Fruit fly (Drosophila melanogaster) whole organism, pupa: Measurements from ENCODE around the gene CG10598.

Experiments
- CG10348 ChIP-seq: fragments of 200-800 bp; sonication (Bioruptor generic); IDR thresholded peaks from 2 replicates; pipeline ENCODE4 v1.3.6; 2022; ENCODE audit warnings: missing biosample characterization, missing genetic modification characterization
- CG12605 ChIP-seq: fragments of 200-800 bp; sonication (Bioruptor generic); IDR thresholded peaks from 2 replicates; pipeline ENCODE4 v1.3.6; 2022; ENCODE audit warnings: missing biosample characterization, missing genetic modification characterization
- CG13204 ChIP-seq: fragments of 200-800 bp; sonication (Bioruptor generic); optimal IDR thresholded peaks from 2 replicates; lab custom pipeline; 2018; ENCODE audit warnings: missing biosample characterization, mild to moderate bottlenecking, missing genetic modification characterization, moderate library complexity
- CG14655 ChIP-seq: fragments of 200-800 bp; sonication (Bioruptor generic); optimal IDR thresholded peaks from 3 replicates; lab custom pipeline; 2017; ENCODE audit warnings: mild to moderate bottlenecking, missing biosample characterization, missing genetic modification reagents, missing genetic modification characterization
- CG15710 ChIP-seq: fragments of 200-800 bp; sonication (Bioruptor generic); optimal IDR thresholded peaks from 2 replicates; lab custom pipeline; 2018; ENCODE audit warnings: missing biosample characterization, mild to moderate bottlenecking, missing genetic modification characterization, moderate library complexity
- CG17806 ChIP-seq: fragments of 200-800 bp; sonication (Bioruptor generic); optimal IDR thresholded peaks from 2 replicates; lab custom pipeline; 2018; ENCODE audit warnings: missing biosample characterization, mild to moderate bottlenecking, missing genetic modification characterization, moderate library complexity
- CG32121 ChIP-seq: fragments of 200-800 bp; sonication (Bioruptor generic); IDR thresholded peaks from 2 replicates; pipeline ENCODE4 v1.3.6; 2022; ENCODE audit warnings: missing biosample characterization, missing genetic modification characterization
- CG34367 ChIP-seq: fragments of 200-800 bp; sonication (Bioruptor generic); optimal IDR thresholded peaks from 2 replicates; lab custom pipeline; 2018; ENCODE audit warnings: missing biosample characterization, mild to moderate bottlenecking, missing genetic modification characterization
- CG4496 ChIP-seq: fragments of 200-800 bp; sonication (Bioruptor generic); IDR thresholded peaks from 3 replicates; pipeline ENCODE4 v1.3.6; 2022; ENCODE audit warnings: missing biosample characterization, missing genetic modification characterization
- CG8159 ChIP-seq: fragments of 200-800 bp; sonication (Bioruptor generic); optimal IDR thresholded peaks from 3 replicates; lab custom pipeline; 2018; ENCODE audit warnings: missing biosample characterization, mild to moderate bottlenecking, missing genetic modification characterization, moderate library complexity
- CG8301 ChIP-seq: fragments of 200-800 bp; sonication (Bioruptor generic); optimal IDR thresholded peaks from 2 replicates; lab custom pipeline; 2018; ENCODE audit warnings: missing biosample characterization, mild to moderate bottlenecking, missing genetic modification characterization
- CG9948 ChIP-seq: fragments of 200-800 bp; sonication (Bioruptor generic); optimal IDR thresholded peaks from 2 replicates; lab custom pipeline; 2018; ENCODE audit warnings: missing biosample characterization, mild to moderate bottlenecking, missing genetic modification characterization, moderate library complexity
- D1 ChIP-seq: fragments of 200-800 bp; sonication (Bioruptor generic); optimal IDR thresholded peaks from 2 replicates; lab custom pipeline; 2018; ENCODE audit warnings: missing biosample characterization, mild to moderate bottlenecking, missing genetic modification characterization, moderate library complexity
- EcR ChIP-seq: fragments of 200-800 bp; sonication (Bioruptor generic); optimal IDR thresholded peaks from 3 replicates; lab custom pipeline; 2019; ENCODE audit warnings: missing biosample characterization, missing genetic modification characterization, mild to moderate bottlenecking, moderate library complexity, missing genetic modification reagents
- Ets98B ChIP-seq: fragments of 200-800 bp; sonication (Bioruptor generic); IDR thresholded peaks from 2 replicates; pipeline ENCODE4 v1.3.6; 2022; ENCODE audit warnings: missing biosample characterization, missing genetic modification characterization
- Pif1A ChIP-seq: fragments of 200-800 bp; sonication (Bioruptor generic); optimal IDR thresholded peaks from 3 replicates; lab custom pipeline; 2016; ENCODE audit warnings: missing biosample characterization, missing genetic modification characterization
- Pif1B ChIP-seq: fragments of 200-800 bp; sonication (Bioruptor generic); optimal IDR thresholded peaks from 3 replicates; lab custom pipeline; 2016; ENCODE audit warnings: missing biosample characterization, missing genetic modification characterization
- Snoo ChIP-seq: fragments of 200-800 bp; sonication (Bioruptor generic); optimal IDR thresholded peaks from 3 replicates; lab custom pipeline; 2017; ENCODE audit warnings: missing biosample characterization, mild to moderate bottlenecking, missing genetic modification characterization, inconsistent platforms
- fd96Ca ChIP-seq: fragments of 200-800 bp; sonication (Bioruptor generic); IDR thresholded peaks from 3 replicates; pipeline ENCODE4 v1.3.6; 2022; ENCODE audit warnings: missing biosample characterization, missing genetic modification characterization
- gl ChIP-seq: fragments of 200-800 bp; sonication (Bioruptor generic); optimal IDR thresholded peaks from 2 replicates; lab custom pipeline; 2018; ENCODE audit warnings: missing biosample characterization, mild to moderate bottlenecking, missing genetic modification characterization
- rn ChIP-seq: fragments of 200-800 bp; sonication (Bioruptor generic); IDR thresholded peaks from 2 replicates; pipeline ENCODE4 v1.3.6; 2022; ENCODE audit warnings: missing biosample characterization, missing genetic modification characterization

Gene CG10598

DNA sequence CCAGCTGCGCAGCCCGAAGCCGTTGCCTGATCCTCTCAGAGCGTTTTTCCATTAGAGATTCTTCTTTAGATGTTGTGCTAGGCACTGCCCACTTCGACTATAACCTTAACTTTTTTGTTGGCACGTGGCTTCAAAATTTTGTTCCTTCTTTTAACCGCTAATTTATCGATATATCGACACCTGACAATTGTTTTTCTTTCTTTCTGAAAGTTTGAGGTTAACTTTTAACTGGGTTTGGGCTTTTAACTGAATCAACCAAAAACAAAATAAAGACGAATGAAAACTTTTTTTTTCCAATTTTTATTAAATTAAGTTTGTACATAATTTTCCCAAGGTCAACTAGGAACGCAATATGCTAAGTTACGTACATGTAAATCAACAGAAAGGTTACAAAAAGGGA, 20.2 kb upstream of the CG10598 start, which contains the start of gene CG42854:
Gene CG42854 (minus strand): TSS at position 101 of the 400 bp plus-strand sequence.
- TF ChIP-seq CG15710 (no peak), Pif1B (no peak), CG14655 (GFP tag; lab: Kevin White, UChicago) (no peak), gl (tag; lab: Kevin White, UChicago) (no peak), CG9948 (no peak), CG4496 (GFP tag; lab: Robert Waterston, UW) (no peak), CG8301 (no peak), CG17806 (no peak), fd96Ca (GFP tag; lab: Robert Waterston, UW) (no peak), CG32121 (GFP tag; lab: Robert Waterston, UW) (no peak)
- TF ChIP-seq, all 21 proteins: peak for 0

DNA sequence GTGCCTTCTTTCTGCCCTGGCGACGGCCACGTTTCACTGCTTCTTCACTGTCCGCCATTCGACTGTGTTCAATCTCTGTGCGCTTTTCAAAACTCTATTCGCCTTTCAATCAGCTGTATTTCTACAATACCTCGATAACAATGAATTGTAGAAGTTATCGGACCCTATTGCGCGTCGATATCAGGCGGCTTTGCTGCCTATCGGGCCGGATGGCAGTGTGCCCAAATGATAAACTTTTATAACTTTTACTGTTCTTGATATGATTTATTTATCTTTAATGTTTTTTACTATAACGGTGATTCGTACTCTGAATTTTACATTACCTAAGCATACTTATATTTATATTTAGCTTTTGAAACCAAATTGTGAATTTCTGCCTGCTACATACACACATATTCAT, 18.2 kb upstream of the CG10598 start, which contains the start of gene CG8915:
Gene CG8915 (minus strand): TSS at position 148 of the 400 bp plus-strand sequence.
- TF ChIP-seq CG10348 = no peak
- no peak for TF ChIP-seq CG17806
- no peak for TF ChIP-seq CG9948
- TF ChIP-seq CG34367 = no peak
- TF ChIP-seq CG32121 (GFP tag; lab: Robert Waterston, UW) = no peak
- no peak for TF ChIP-seq gl (tag; lab: Kevin White, UChicago)
- no peak for TF ChIP-seq Pif1B
- TF ChIP-seq CG4496 (GFP tag; lab: Robert Waterston, UW) = no peak
- TF ChIP-seq CG13204 (GFP tag; lab: Kevin White, UChicago) = no peak
- no peak for TF ChIP-seq Ets98B (GFP tag; lab: Robert Waterston, UW)
- TF ChIP-seq CG14655 (GFP tag; lab: Kevin White, UChicago) = no peak
- no peak for TF ChIP-seq Pif1A (GFP tag; lab: Kevin White, UChicago)
- TF ChIP-seq D1 (tag; lab: Kevin White, UChicago) = no peak
- no peak for TF ChIP-seq CG8301
- no peak for TF ChIP-seq EcR (GFP tag; lab: Kevin White, UChicago)
- TF ChIP-seq rn (GFP tag; lab: Robert Waterston, UW) = no peak
- no peak for TF ChIP-seq fd96Ca (GFP tag; lab: Robert Waterston, UW)
- no peak for TF ChIP-seq Snoo (tag; lab: Kevin White, UChicago)
- no peak for TF ChIP-seq CG8159 (tag; lab: Kevin White, UChicago)

DNA sequence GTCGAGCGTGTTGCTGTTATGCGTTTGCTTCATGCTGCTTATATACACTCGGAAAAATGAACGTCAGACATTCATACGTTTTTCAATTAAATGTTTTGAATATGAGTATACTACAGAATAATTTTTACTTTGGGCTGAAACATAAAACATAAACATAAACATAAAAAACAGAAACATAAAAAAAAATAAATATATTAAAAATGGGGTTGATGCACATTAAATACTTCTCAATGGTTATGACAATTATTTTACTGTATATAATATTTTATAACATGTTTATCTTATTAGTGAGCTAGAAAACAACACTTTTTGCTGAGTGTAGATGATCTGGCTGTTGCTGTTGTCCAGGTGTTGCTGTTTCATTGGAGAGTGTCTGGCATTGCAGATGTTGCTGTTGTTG, 10.8 kb upstream of the CG10598 start:
- TF ChIP-seq CG12605 (peak; percentile 36; the same call in 1 of the 2 replicates), Ets98B (GFP tag; lab: Robert Waterston, UW) (peak; percentile 30; the same call in 1 of the 2 replicates), CG10348 (no peak), gl (tag; lab: Kevin White, UChicago) (no peak), Pif1B (peak; percentile 45), CG9948 (peak; percentile 79), CG8301 (peak; percentile 76), CG4496 (GFP tag; lab: Robert Waterston, UW) (peak; percentile 52), fd96Ca (GFP tag; lab: Robert Waterston, UW) (no peak), CG17806 (peak; percentile 72), CG14655 (GFP tag; lab: Kevin White, UChicago) (peak; percentile 83), CG34367 (peak; percentile 55), CG15710 (peak; percentile 72), Snoo (tag; lab: Kevin White, UChicago) (no peak), EcR (GFP tag; lab: Kevin White, UChicago) (no peak), D1 (tag; lab: Kevin White, UChicago) (peak; percentile 53), CG32121 (GFP tag; lab: Robert Waterston, UW) (peak; percentile 69; the same call in 1 of the 2 replicates), CG13204 (GFP tag; lab: Kevin White, UChicago) (peak; percentile 35), rn (GFP tag; lab: Robert Waterston, UW) (0 out of 2 replicates have a peak, but pooled peaks have one; percentile 11), CG8159 (tag; lab: Kevin White, UChicago) (peak; percentile 77), Pif1A (GFP tag; lab: Kevin White, UChicago) (peak; percentile 51)

DNA sequence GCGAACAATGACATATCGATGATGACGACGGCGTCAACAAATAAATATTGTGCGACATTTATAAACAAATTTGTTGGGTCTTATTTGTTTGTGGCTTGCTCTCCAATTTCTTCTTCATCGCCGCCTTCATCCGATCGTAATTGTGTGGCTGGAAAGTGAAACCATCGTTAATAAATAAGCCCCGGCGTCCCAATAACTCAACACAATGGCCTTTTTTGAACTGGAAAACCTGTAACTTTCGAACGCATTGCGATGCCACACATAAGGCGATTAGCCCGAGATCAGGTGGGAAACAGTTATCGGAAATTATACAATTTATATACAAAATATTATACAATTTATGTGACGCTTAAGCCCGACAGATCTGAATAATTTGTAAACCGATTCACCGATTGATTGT, 9.8 kb upstream of the CG10598 start:
- TF ChIP-seq CG8301 = no peak
- no peak for TF ChIP-seq CG34367
- TF ChIP-seq Ets98B (GFP tag; lab: Robert Waterston, UW) = no peak
- TF ChIP-seq rn (GFP tag; lab: Robert Waterston, UW) = no peak
- TF ChIP-seq CG32121 (GFP tag; lab: Robert Waterston, UW) = no peak
- no peak for TF ChIP-seq CG10348
- no peak for TF ChIP-seq CG15710
- no peak for TF ChIP-seq gl (tag; lab: Kevin White, UChicago)
- no peak for TF ChIP-seq CG14655 (GFP tag; lab: Kevin White, UChicago)
- no peak for TF ChIP-seq Pif1A (GFP tag; lab: Kevin White, UChicago)
- no peak for TF ChIP-seq D1 (tag; lab: Kevin White, UChicago)
- no peak for TF ChIP-seq CG13204 (GFP tag; lab: Kevin White, UChicago)
- no peak for TF ChIP-seq CG4496 (GFP tag; lab: Robert Waterston, UW)

DNA sequence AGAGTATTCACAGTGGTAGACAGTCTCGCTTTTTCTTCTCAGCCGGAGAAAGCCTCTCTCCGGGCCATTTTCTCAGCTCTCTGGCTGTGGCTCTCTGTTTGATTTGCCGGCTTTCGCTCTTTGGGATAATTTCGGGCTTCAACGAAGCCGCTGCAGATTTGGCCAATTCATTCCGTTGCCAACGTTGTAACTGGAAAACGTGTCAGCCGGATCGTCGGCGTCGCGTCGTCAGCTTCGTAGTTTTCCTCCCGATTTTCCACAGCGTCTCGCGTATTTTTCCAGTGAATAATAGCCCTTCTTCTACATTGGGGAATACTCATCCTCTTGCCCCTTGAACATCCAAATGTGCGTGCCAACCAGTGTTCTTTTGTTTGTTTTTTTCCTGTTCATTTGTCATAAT, 6.0 kb upstream of the CG10598 start, which contains the start of gene f:
Gene f (plus strand): TSS at position 301 of the 400 bp plus-strand sequence.
- TF ChIP-seq CG32121 (GFP tag; lab: Robert Waterston, UW) (0 out of 2 replicates have a peak, but pooled peaks have one; percentile 10), CG8159 (tag; lab: Kevin White, UChicago) (no peak), Ets98B (GFP tag; lab: Robert Waterston, UW) (0 out of 2 replicates have a peak, but pooled peaks have one; percentile 6)
- TF ChIP-seq, all 21 proteins: peak for 2

DNA sequence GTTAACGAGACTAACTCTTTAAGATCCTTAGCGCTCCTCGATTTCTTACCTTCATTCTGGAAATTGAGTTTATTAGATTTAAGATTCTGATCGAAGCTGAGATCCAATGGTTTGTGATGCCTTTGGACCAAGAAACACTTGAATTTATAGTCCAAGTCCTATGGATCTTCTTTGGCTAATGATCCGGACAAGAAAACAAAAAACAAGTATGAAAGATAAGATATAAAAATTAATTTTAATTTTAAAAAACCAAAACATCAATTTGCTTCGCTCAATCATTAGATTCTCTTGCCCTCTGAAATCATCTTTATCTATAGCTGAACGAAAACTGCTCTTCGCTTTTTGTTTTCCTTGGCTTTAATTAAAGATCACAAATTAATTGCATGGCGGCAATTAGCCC, 4.3 kb upstream of the CG10598 start, which contains the start of gene CG10597:
Gene CG10597 (minus strand): TSS at position 101 of the 400 bp plus-strand sequence.
- TF ChIP-seq CG12605 (no peak), Ets98B (GFP tag; lab: Robert Waterston, UW) (no peak), fd96Ca (GFP tag; lab: Robert Waterston, UW) (no peak), CG13204 (GFP tag; lab: Kevin White, UChicago) (no peak), CG10348 (no peak), CG8159 (tag; lab: Kevin White, UChicago) (no peak), D1 (tag; lab: Kevin White, UChicago) (no peak), Pif1A (GFP tag; lab: Kevin White, UChicago) (no peak), EcR (GFP tag; lab: Kevin White, UChicago) (no peak), CG8301 (no peak), Pif1B (no peak), CG4496 (GFP tag; lab: Robert Waterston, UW) (no peak), CG32121 (GFP tag; lab: Robert Waterston, UW) (no peak), Snoo (tag; lab: Kevin White, UChicago) (no peak)
- TF ChIP-seq, all 21 proteins: peak for 0
